Fruit fly (Drosophila melanogaster): Measurements from ENCODE around the gene CG14106.

DNA sequence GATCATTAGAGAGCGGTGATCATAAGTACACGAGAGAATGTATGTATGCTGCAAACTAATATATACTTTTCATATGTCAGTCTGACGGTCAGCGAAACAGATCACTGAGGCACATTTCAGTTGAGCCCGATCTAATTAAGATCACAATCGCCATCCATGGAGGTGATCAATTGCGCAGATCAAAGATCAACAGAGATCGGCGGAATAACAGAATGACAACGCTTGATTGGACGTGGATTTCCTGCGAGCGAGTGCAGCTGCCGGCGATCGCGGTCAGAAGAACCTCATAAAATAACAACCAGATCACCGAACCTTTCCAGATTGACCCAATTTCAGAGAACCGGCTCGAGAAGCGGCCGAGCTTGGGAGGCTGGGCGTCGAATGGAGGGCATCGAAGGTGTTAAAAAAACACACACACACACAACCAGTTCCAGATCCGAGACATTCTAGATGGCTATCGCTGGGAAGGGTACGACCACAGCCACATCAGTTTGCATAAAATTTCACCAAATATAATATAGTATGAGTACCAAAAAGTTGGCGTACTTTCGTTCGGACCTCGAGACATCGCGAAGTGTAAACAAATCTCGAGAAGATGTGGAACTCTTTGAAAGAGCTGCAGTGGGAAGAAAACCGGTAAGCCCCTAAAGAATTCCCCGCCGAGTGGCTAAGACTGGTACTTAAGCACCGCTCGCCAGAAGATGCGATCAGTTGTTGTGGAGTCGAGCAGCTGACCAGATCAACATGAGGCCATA lies 43.2 kb downstream of the CG14106 start, which contains the start of gene ImpL1:
- no peak for TF ChIP-seq psq (optimal IDR thresholded peaks at IDR 0.05)
- no peak for TF ChIP-seq EcR (GFP tag; optimal IDR thresholded peaks at IDR 0.05)
- no peak for TF ChIP-seq usp (GFP tag; optimal IDR thresholded peaks at IDR 0.05)
